Worm (Caenorhabditis elegans) whole organism, L4 larva: ENCODE measurements around the gene Y62E10A.19.

Experiments used
- ama-1 ChIP-seq: fragments of 150-350 bp; optimal IDR thresholded peaks from 2 replicates; lab custom pipeline; 2014; ENCODE audit warnings: inconsistent platforms, mixed read lengths
- ceh-82 ChIP-seq: sonication (generic microtip); optimal IDR thresholded peaks from 2 replicates; lab custom pipeline; 2017; ENCODE audit warnings: missing biosample characterization, missing genetic modification characterization
- lsy-2 ChIP-seq, 2 experiments: fragments of 150-350 bp in 1 of 2; sonication (generic microtip) in 1 of 2; optimal IDR thresholded peaks; 2 replicates each; lab custom pipeline; 2014 to 2017; ENCODE audit warnings: missing biosample characterization in 2 of 2, missing genetic modification characterization in 2 of 2
- nhr-25 ChIP-seq: sonication (generic microtip); optimal IDR thresholded peaks from 2 replicates; lab custom pipeline; 2017; ENCODE audit warnings: missing genetic modification characterization, mild to moderate bottlenecking, missing compliant biosample characterization, antibody characterized with exemption, moderate library complexity, borderline replicate concordance; ENCODE audit not compliant: insufficient read depth
- skn-1 ChIP-seq: fragments of 150-350 bp; optimal IDR thresholded peaks from 2 replicates; lab custom pipeline; 2014; ENCODE audit warnings: missing biosample characterization, missing genetic modification characterization
- unc-130 ChIP-seq: sonication (generic microtip); optimal IDR thresholded peaks from 2 replicates; lab custom pipeline; 2016; ENCODE audit warnings: missing genetic modification reagents, missing genetic modification characterization, missing compliant biosample characterization
- zag-1 ChIP-seq: fragments of 150-350 bp; optimal IDR thresholded peaks from 2 replicates; lab custom pipeline; 2014; ENCODE audit warnings: missing biosample characterization, missing genetic modification characterization
- zip-2 ChIP-seq: fragments of 150-350 bp; optimal IDR thresholded peaks from 2 replicates; lab custom pipeline; 2014; ENCODE audit warnings: missing biosample characterization, missing genetic modification characterization

- TF ChIP-seq lsy-2 (tag; optimal IDR thresholded peaks at IDR 0.05; lab: Kevin White, UChicago), result no peak
- TF ChIP-seq zip-2 (tag; lab: Kevin White, UChicago), result no peak
- TF ChIP-seq nhr-25 (tag; lab: Kevin White, UChicago), result no peak
- TF ChIP-seq skn-1 (tag; lab: Kevin White, UChicago), result no peak
- no peak for TF ChIP-seq zag-1 (tag; lab: Kevin White, UChicago)
- no peak for TF ChIP-seq ama-1 (lab: Kevin White, UChicago)
- no peak for TF ChIP-seq unc-130 (GFP tag; lab: Kevin White, UChicago)
- no peak for TF ChIP-seq ceh-82 (tag; lab: Kevin White, UChicago)
Observed at ce11 chrIV:13386903-13387302, 21.2 kb downstream of the Y62E10A.19 start, which contains the start of gene lsm-3.
